Fruit fly (Drosophila melanogaster) whole organism, embryonic: ENCODE data around the gene Sec13.

Experiments used
- Aef1 ChIP-seq: fragments of 200-800 bp; sonication (Bioruptor generic); IDR thresholded peaks from 3 replicates; pipeline ENCODE4 v1.3.6; 2022; ENCODE audit warnings: missing biosample characterization, missing genetic modification characterization
- CG1024 ChIP-seq: fragments of 200-800 bp; sonication (Bioruptor generic); IDR thresholded peaks from 2 replicates; pipeline ENCODE4 v1.3.6; 2022; ENCODE audit warnings: missing biosample characterization, missing genetic modification characterization
- CG10654 ChIP-seq: fragments of 200-800 bp; sonication (Bioruptor generic); optimal IDR thresholded peaks from 2 replicates; lab custom pipeline; 2016; ENCODE audit warnings: missing biosample characterization, missing genetic modification characterization
- CG11456 ChIP-seq: fragments of 200-800 bp; sonication (Bioruptor generic); IDR thresholded peaks from 3 replicates; pipeline ENCODE4 v1.3.6; 2022; ENCODE audit warnings: missing biosample characterization, missing genetic modification characterization
- CG12071 ChIP-seq: fragments of 200-800 bp; sonication (Bioruptor generic); optimal IDR thresholded peaks from 3 replicates; lab custom pipeline; 2018; ENCODE audit warnings: missing biosample characterization, mild to moderate bottlenecking, missing genetic modification characterization
- CG12104 ChIP-seq: fragments of 200-800 bp; sonication (Bioruptor generic); optimal IDR thresholded peaks from 3 replicates; lab custom pipeline; 2016; ENCODE audit warnings: missing biosample characterization, missing genetic modification characterization
- CG12236 ChIP-seq: fragments of 200-800 bp; sonication (Bioruptor generic); optimal IDR thresholded peaks from 2 replicates; lab custom pipeline; 2016; ENCODE audit warnings: missing biosample characterization, missing genetic modification characterization
- CG1233 ChIP-seq: fragments of 200-800 bp; sonication (Bioruptor generic); optimal IDR thresholded peaks from 4 replicates; lab custom pipeline; 2018; ENCODE audit warnings: missing biosample characterization, mild to moderate bottlenecking, missing genetic modification characterization
- CG13775 ChIP-seq: fragments of 200-800 bp; sonication (Bioruptor generic); optimal IDR thresholded peaks from 3 replicates; lab custom pipeline; 2017; ENCODE audit warnings: missing biosample characterization, mild to moderate bottlenecking, missing genetic modification characterization
- CG17568 ChIP-seq: fragments of 200-800 bp; sonication (Bioruptor generic); optimal IDR thresholded peaks from 2 replicates; lab custom pipeline; 2018; ENCODE audit warnings: missing biosample characterization, mild to moderate bottlenecking, missing genetic modification characterization, moderate library complexity
- CG18599 ChIP-seq: fragments of 200-800 bp; sonication (Bioruptor generic); optimal IDR thresholded peaks from 3 replicates; lab custom pipeline; 2017; ENCODE audit warnings: missing biosample characterization, missing genetic modification characterization, mild to moderate bottlenecking, moderate library complexity, missing genetic modification reagents
- CG33213 ChIP-seq: fragments of 200-800 bp; sonication (Bioruptor generic); optimal IDR thresholded peaks from 3 replicates; lab custom pipeline; 2016; ENCODE audit warnings: missing biosample characterization, missing genetic modification characterization
- CG33557 ChIP-seq: fragments of 200-800 bp; sonication (Bioruptor generic); optimal IDR thresholded peaks from 2 replicates; lab custom pipeline; 2019; ENCODE audit warnings: missing biosample characterization, mild to moderate bottlenecking, missing genetic modification characterization, moderate library complexity
- CG3726 ChIP-seq: fragments of 200-800 bp; sonication (Bioruptor generic); IDR thresholded peaks from 3 replicates; pipeline ENCODE4, ENCODE4 v1.3.6; 2022; ENCODE audit warnings: missing biosample characterization, missing genetic modification characterization
- CG4282 ChIP-seq: fragments of 200-800 bp; sonication (Bioruptor generic); optimal IDR thresholded peaks from 2 replicates; lab custom pipeline; 2016; ENCODE audit warnings: missing biosample characterization, missing genetic modification characterization
- CG4360 ChIP-seq: fragments of 200-800 bp; sonication (Bioruptor generic); IDR thresholded peaks from 2 replicates; pipeline ENCODE4 v1.3.6; 2022; ENCODE audit warnings: missing biosample characterization, missing genetic modification characterization
- CG4854 ChIP-seq: fragments of 200-800 bp; sonication (Bioruptor generic); optimal IDR thresholded peaks from 2 replicates; lab custom pipeline; 2016; ENCODE audit warnings: missing biosample characterization, missing genetic modification characterization, inconsistent platforms
- CG7357 ChIP-seq: fragments of 200-800 bp; sonication (Bioruptor generic); IDR thresholded peaks from 3 replicates; pipeline ENCODE4 v1.3.6; 2022; ENCODE audit warnings: missing biosample characterization, missing genetic modification characterization
- CG8089 ChIP-seq: fragments of 200-800 bp; sonication (Bioruptor generic); optimal IDR thresholded peaks from 3 replicates; lab custom pipeline; 2016; ENCODE audit warnings: missing biosample characterization, missing genetic modification characterization
- CG8478 ChIP-seq: fragments of >200 bp; optimal IDR thresholded peaks from 2 replicates; lab custom pipeline; 2018
- CG9437 ChIP-seq: fragments of 200-800 bp; sonication (Bioruptor generic); optimal IDR thresholded peaks from 2 replicates; lab custom pipeline; 2018; ENCODE audit warnings: missing biosample characterization, mild to moderate bottlenecking, missing genetic modification characterization
- CTCF ChIP-seq: fragments of 200-800 bp; sonication (Bioruptor generic); optimal IDR thresholded peaks from 2 replicates; lab custom pipeline; 2017; ENCODE audit warnings: missing biosample characterization, mild to moderate bottlenecking, missing genetic modification characterization, moderate library complexity
- Fer2 ChIP-seq: fragments of 200-800 bp; sonication (Bioruptor generic); optimal IDR thresholded peaks from 2 replicates; lab custom pipeline; 2018; ENCODE audit warnings: missing biosample characterization, mild to moderate bottlenecking, missing genetic modification characterization, moderate library complexity
- H2.0 ChIP-seq: fragments of 200-800 bp; sonication (Bioruptor generic); IDR thresholded peaks from 2 replicates; pipeline ENCODE4 v1.3.6; 2022; ENCODE audit warnings: missing biosample characterization, missing genetic modification characterization
- Hmx ChIP-seq: fragments of 200-800 bp; sonication (Bioruptor generic); optimal IDR thresholded peaks from 2 replicates; lab custom pipeline; 2016; ENCODE audit warnings: missing biosample characterization, missing genetic modification characterization
- MESR4 ChIP-seq: fragments of 200-800 bp; sonication (Bioruptor generic); optimal IDR thresholded peaks from 2 replicates; lab custom pipeline; 2018; ENCODE audit warnings: missing biosample characterization, mild to moderate bottlenecking, missing genetic modification characterization, moderate library complexity
- Neu2 ChIP-seq: fragments of 200-800 bp; sonication (Bioruptor generic); optimal IDR thresholded peaks from 3 replicates; lab custom pipeline; 2016; ENCODE audit warnings: missing biosample characterization, missing genetic modification characterization, borderline replicate concordance
- Nf-YA ChIP-seq: fragments of 200-800 bp; sonication (Bioruptor generic); IDR thresholded peaks from 2 replicates; pipeline ENCODE4 v1.3.6; 2022; ENCODE audit warnings: missing biosample characterization, missing genetic modification characterization
- Poxn ChIP-seq: fragments of 200-800 bp; sonication (Bioruptor generic); IDR thresholded peaks from 2 replicates; pipeline ENCODE4 v1.3.6; 2022; ENCODE audit warnings: missing biosample characterization, missing genetic modification characterization
- Six4 ChIP-seq: fragments of 200-800 bp; sonication (Bioruptor generic); optimal IDR thresholded peaks from 2 replicates; lab custom pipeline; 2016; ENCODE audit warnings: missing biosample characterization, missing genetic modification characterization
- Sox102F ChIP-seq: fragments of 200-800 bp; sonication (Bioruptor generic); optimal IDR thresholded peaks from 2 replicates; lab custom pipeline; 2018; ENCODE audit warnings: missing biosample characterization, mild to moderate bottlenecking, missing genetic modification characterization, moderate library complexity
- Spps ChIP-seq: fragments of 200-800 bp; sonication (Bioruptor generic); optimal IDR thresholded peaks from 2 replicates; lab custom pipeline; 2018; ENCODE audit warnings: missing biosample characterization, mild to moderate bottlenecking, missing genetic modification characterization
- Vsx1 ChIP-seq: fragments of 200-800 bp; sonication (Bioruptor generic); optimal IDR thresholded peaks from 2 replicates; lab custom pipeline; 2017; ENCODE audit warnings: missing biosample characterization, mild to moderate bottlenecking, missing genetic modification characterization, missing genetic modification reagents
- Xbp1 ChIP-seq: fragments of 200-800 bp; sonication (Bioruptor generic); optimal IDR thresholded peaks from 3 replicates; lab custom pipeline; 2016; ENCODE audit warnings: missing biosample characterization, mild to moderate bottlenecking, missing genetic modification characterization
- chif ChIP-seq, 2 experiments: fragments of 200-800 bp; sonication (Bioruptor generic); optimal IDR thresholded peaks; 3 replicates each; lab custom pipeline; 2016; ENCODE audit warnings: missing biosample characterization in 2 of 2, missing genetic modification characterization in 2 of 2
- dm ChIP-seq: fragments of 200-800 bp; sonication (Bioruptor generic); optimal IDR thresholded peaks from 3 replicates; lab custom pipeline; 2016; ENCODE audit warnings: missing biosample characterization, missing genetic modification characterization
- fd64A ChIP-seq: fragments of 200-800 bp; sonication (Bioruptor generic); optimal IDR thresholded peaks from 3 replicates; lab custom pipeline; 2018; ENCODE audit warnings: missing biosample characterization, mild to moderate bottlenecking, missing genetic modification characterization
- gcm ChIP-seq: fragments of 200-800 bp; sonication (Bioruptor generic); optimal IDR thresholded peaks from 2 replicates; lab custom pipeline; 2019; ENCODE audit warnings: missing biosample characterization, mild to moderate bottlenecking, missing genetic modification characterization, moderate library complexity
- lab ChIP-seq: fragments of 200-800 bp; sonication (Bioruptor generic); optimal IDR thresholded peaks from 3 replicates; lab custom pipeline; 2017; ENCODE audit warnings: missing biosample characterization, missing genetic modification characterization, mild to moderate bottlenecking, moderate library complexity, missing genetic modification reagents
- nerfin-1 ChIP-seq: fragments of 200-800 bp; sonication (Bioruptor generic); optimal IDR thresholded peaks from 3 replicates; lab custom pipeline; 2019; ENCODE audit warnings: missing biosample characterization, mild to moderate bottlenecking, missing genetic modification characterization, moderate library complexity
- pan ChIP-seq, 4 experiments: fragments of >200 bp in 3 of 4; fragments of 200-800 bp in 1 of 4; sonication (Bioruptor generic) in 1 of 4; optimal IDR thresholded peaks in 3 of 4; IDR thresholded peaks in 1 of 4; 2 replicates each; pipeline versions ENCODE4 v1.3.6 to Lab custom; 2017 to 2022; ENCODE audit warnings: missing biosample characterization in 2 of 4, missing genetic modification characterization in 2 of 4, mixed read lengths in 1 of 4
- psq ChIP-seq: fragments of 200-800 bp; sonication (Bioruptor generic); optimal IDR thresholded peaks from 2 replicates; lab custom pipeline; 2017; ENCODE audit warnings: missing biosample characterization, missing genetic modification characterization
- row ChIP-seq: fragments of 200-800 bp; sonication (Bioruptor generic); IDR thresholded peaks from 3 replicates; pipeline ENCODE4 v1.3.6; 2022; ENCODE audit warnings: missing biosample characterization, missing genetic modification characterization
- schlank ChIP-seq: fragments of 200-800 bp; sonication (Bioruptor generic); optimal IDR thresholded peaks from 2 replicates; lab custom pipeline; 2018; ENCODE audit warnings: missing biosample characterization, mild to moderate bottlenecking, missing genetic modification characterization
- sisA ChIP-seq: fragments of 200-800 bp; sonication (Bioruptor generic); IDR thresholded peaks from 2 replicates; pipeline ENCODE4 v1.3.6; 2022; ENCODE audit warnings: missing biosample characterization, missing genetic modification characterization
- slou ChIP-seq: fragments of 200-800 bp; sonication (Bioruptor generic); optimal IDR thresholded peaks from 3 replicates; lab custom pipeline; 2016; ENCODE audit warnings: missing biosample characterization, missing genetic modification characterization
- sr ChIP-seq: fragments of 200-800 bp; sonication (Bioruptor generic); IDR thresholded peaks from 3 replicates; pipeline ENCODE4 v1.3.6; 2022; ENCODE audit warnings: missing biosample characterization, missing genetic modification characterization
- unpg ChIP-seq: fragments of 200-800 bp; sonication (Bioruptor generic); optimal IDR thresholded peaks from 3 replicates; lab custom pipeline; 2018; ENCODE audit warnings: missing biosample characterization, mild to moderate bottlenecking, missing genetic modification characterization, moderate library complexity
- vnd ChIP-seq: fragments of 200-800 bp; sonication (Bioruptor generic); IDR thresholded peaks from 3 replicates; pipeline ENCODE4 v1.3.6; 2022; ENCODE audit warnings: missing biosample characterization, missing genetic modification characterization; ENCODE audit not compliant: partially characterized antibody
- z ChIP-seq: fragments of 200-800 bp; sonication (Bioruptor generic); IDR thresholded peaks from 3 replicates; pipeline ENCODE4 v1.3.6; 2022; ENCODE audit warnings: missing biosample characterization, missing genetic modification characterization

The Sec13 gene

DNA sequence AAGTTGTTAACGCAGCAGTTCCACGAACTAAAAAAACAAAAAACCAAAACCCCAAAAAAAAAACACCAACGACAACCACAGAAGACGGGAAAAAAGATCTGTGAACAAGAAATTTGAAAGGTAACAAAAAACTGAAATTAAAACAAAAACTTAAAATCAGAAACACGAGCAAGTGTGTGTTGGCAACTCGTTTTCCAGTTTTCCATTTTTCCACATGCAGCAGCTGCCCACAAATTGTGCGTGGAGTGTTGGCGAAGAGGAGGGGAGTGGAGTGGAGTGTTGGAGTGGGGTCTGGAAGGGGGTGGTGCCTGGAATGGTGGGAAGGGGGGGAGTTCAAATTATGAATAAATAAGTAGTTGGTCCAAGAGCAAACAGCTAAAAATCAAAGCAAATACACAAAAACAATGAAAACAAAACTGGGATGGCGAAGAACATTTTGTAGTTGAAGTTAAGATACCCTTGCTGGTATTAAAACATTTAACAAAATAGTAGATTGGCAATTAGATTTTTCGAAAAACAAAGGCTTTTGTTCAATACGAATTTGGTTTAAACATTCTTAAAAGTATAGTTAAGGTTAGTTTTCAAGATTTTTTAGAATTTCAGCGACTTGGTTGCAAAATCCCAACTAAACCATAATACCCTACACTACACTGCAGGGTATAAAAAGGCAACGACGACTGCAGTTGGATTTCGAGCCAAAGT, 22.6 kb upstream of the Sec13 start (continued):
- TF ChIP-seq sr (0 out of 3 replicates have a peak, but pooled peaks have one; percentile 48), pan (optimal IDR thresholded peaks at IDR 0.05; lab: Kevin White, UChicago) (no peak), pan (GFP tag; optimal IDR thresholded peaks at IDR 0.05 in 1 of 2, IDR thresholded peaks at IDR 0.05 in 1 of 2) (peak in 1 of 2 experiments; percentile 28), Vsx1 (GFP tag; lab: Kevin White, UChicago) (no peak), dm (GFP tag; lab: Kevin White, UChicago) (no peak), chif (GFP tag; optimal IDR thresholded peaks at IDR 0.05; lab: Kevin White, UChicago) (peak; percentile 37 to 55), unpg (GFP tag; lab: Kevin White, UChicago) (peak; percentile 65), Nf-YA (GFP tag; lab: Robert Waterston, UW) (no peak), MESR4 (GFP tag; lab: Kevin White, UChicago) (no peak), Fer2 (no peak), CG12104 (GFP tag; lab: Kevin White, UChicago) (no peak), CG3726 (GFP tag; lab: Robert Waterston, UW) (no peak), CG9437 (GFP tag; lab: Kevin White, UChicago) (peak; percentile 39), Sox102F (GFP tag; lab: Kevin White, UChicago) (peak; percentile 74), Spps (tag; lab: Kevin White, UChicago) (peak; percentile 23), sisA (GFP tag; lab: Robert Waterston, UW) (peak; percentile 41; the same call in 1 of the 2 replicates), CG8089 (GFP tag; lab: Kevin White, UChicago) (peak; percentile 17), CG18599 (GFP tag; lab: Kevin White, UChicago) (peak; percentile 37), CG4360 (GFP tag; lab: Robert Waterston, UW) (no peak), CG8478 (lab: Kevin White, UChicago) (no peak), vnd (no peak), CG10654 (GFP tag; lab: Kevin White, UChicago) (peak; percentile 22), Six4 (GFP tag; lab: Kevin White, UChicago) (peak; percentile 5), CG1233 (GFP tag; lab: Kevin White, UChicago) (peak; percentile 4), H2.0 (GFP tag; lab: Robert Waterston, UW) (peak; percentile 58), CG4282 (GFP tag; lab: Kevin White, UChicago) (no peak), CG33557 (no peak), lab (GFP tag; lab: Kevin White, UChicago) (peak; percentile 47), Neu2 (GFP tag; lab: Kevin White, UChicago) (no peak), gcm (GFP tag; lab: Kevin White, UChicago) (peak; percentile 4), Xbp1 (GFP tag; lab: Kevin White, UChicago) (peak; percentile 63), CG33213 (GFP tag; lab: Kevin White, UChicago) (peak; percentile 20), CG11456 (GFP tag; lab: Robert Waterston, UW) (no peak), CG1024 (GFP tag; lab: Robert Waterston, UW) (no peak), CG4854 (no peak), z (GFP tag; lab: Robert Waterston, UW) (no peak), CG12071 (GFP tag; lab: Kevin White, UChicago) (no peak), row (GFP tag; lab: Robert Waterston, UW) (peak; percentile 72), slou (GFP tag; lab: Kevin White, UChicago) (no peak), nerfin-1 (peak; percentile 38), CG17568 (GFP tag; lab: Kevin White, UChicago) (peak; percentile 40), CTCF (GFP tag; lab: Kevin White, UChicago) (no peak), psq (GFP tag; lab: Kevin White, UChicago) (no peak), CG13775 (GFP tag; lab: Kevin White, UChicago) (peak; percentile 30), Aef1 (GFP tag; lab: Robert Waterston, UW) (no peak; the same call in 2 of the 3 replicates), schlank (tag; lab: Kevin White, UChicago) (no peak), Poxn (GFP tag; lab: Robert Waterston, UW) (no peak), Hmx (GFP tag; lab: Kevin White, UChicago) (no peak), fd64A (GFP tag; lab: Kevin White, UChicago) (no peak), CG12236 (GFP tag; lab: Kevin White, UChicago) (no peak), CG7357 (no peak)
